Worm (Caenorhabditis elegans): ENCODE measurements around the gene slc-9B.2.

DNA sequence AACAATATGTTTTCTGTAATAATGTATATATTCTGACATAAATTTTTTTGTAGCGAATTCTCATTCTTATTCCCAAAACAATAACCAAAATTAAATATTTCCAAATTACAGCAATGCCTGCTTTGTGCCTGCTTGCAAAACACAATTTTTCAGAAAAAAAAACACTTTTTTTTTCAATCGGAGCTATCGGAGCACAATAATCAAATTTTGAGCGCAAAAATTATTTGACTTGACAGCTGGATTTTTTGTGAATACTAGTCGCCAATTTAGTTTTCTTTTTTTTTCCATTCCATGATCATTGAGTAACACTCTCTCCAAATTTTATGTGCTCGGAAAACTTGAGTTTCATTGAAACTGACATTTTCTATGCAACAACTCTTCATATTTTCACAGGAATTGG, 21.6 kb upstream of the slc-9B.2 start, which contains the start of gene srh-180:
- TF ChIP-seq dox-1 (GFP tag; IDR thresholded peaks at IDR 0.05) (no peak), mxl-1 (tag; optimal IDR thresholded peaks at IDR 0.05) (no peak), lsl-1 (GFP tag; optimal IDR thresholded peaks at IDR 0.05) (no peak), efl-1 (GFP tag; optimal IDR thresholded peaks at IDR 0.05) (no peak), Y95B8A.8 (GFP tag; IDR thresholded peaks at IDR 0.05) (no peak), rpc-1 (optimal IDR thresholded peaks at IDR 0.05) (no peak), rpc-1 (tag; optimal IDR thresholded peaks at IDR 0.05) (no peak), lin-54 (GFP tag; optimal IDR thresholded peaks at IDR 0.05) (no peak), madf-6 (GFP tag; IDR thresholded peaks at IDR 0.05) (no peak), snpc-4 (GFP tag; optimal IDR thresholded peaks at IDR 0.05) (no peak), snpc-4 (tag; optimal IDR thresholded peaks at IDR 0.05) (no peak)

Measured in whole organism, young adult.